Worm (Caenorhabditis elegans): ENCODE measurements around the gene lec-11.

- TF ChIP-seq nhr-76 (tag; optimal IDR thresholded peaks at IDR 0.05) (no peak), skn-1 (tag; optimal IDR thresholded peaks at IDR 0.05) (no peak), sea-2 (GFP tag; optimal IDR thresholded peaks at IDR 0.05) (no peak), ztf-11 (tag; optimal IDR thresholded peaks at IDR 0.05) (no peak), elt-3 (tag; optimal IDR thresholded peaks at IDR 0.05) (no peak), unc-62 (GFP tag; optimal IDR thresholded peaks at IDR 0.05) (no peak), snpc-4 (tag; optimal IDR thresholded peaks at IDR 0.05) (no peak)
Measured at ce11 chrIV:6601213-6601724, 11.3 kb upstream of the lec-11 start, which contains the start of gene sup-36.
